Fruit fly (Drosophila melanogaster) whole organism, prepupa: ENCODE data around the gene ScsbetaA.

ENCODE experiments used
- Blimp-1 ChIP-seq: fragments of 200-800 bp; sonication (Bioruptor generic); optimal IDR thresholded peaks from 3 replicates; lab custom pipeline; 2017; ENCODE audit warnings: missing biosample characterization, missing genetic modification characterization, mild to moderate bottlenecking, moderate library complexity, missing genetic modification reagents
- CG11294 ChIP-seq: fragments of 200-800 bp; sonication (Bioruptor generic); IDR thresholded peaks from 2 replicates; pipeline ENCODE4 v1.3.6; 2022; ENCODE audit warnings: missing biosample characterization, missing genetic modification characterization
- CG11762 ChIP-seq: fragments of 200-800 bp; sonication (Bioruptor generic); optimal IDR thresholded peaks from 3 replicates; lab custom pipeline; 2016; ENCODE audit warnings: missing biosample characterization, missing genetic modification characterization; ENCODE audit not compliant: insufficient read depth
- CG11902 ChIP-seq: fragments of 200-800 bp; sonication (Bioruptor generic); optimal IDR thresholded peaks from 3 replicates; lab custom pipeline; 2016; ENCODE audit warnings: missing biosample characterization, missing genetic modification characterization
- CG15336 ChIP-seq: fragments of 200-800 bp; sonication (Bioruptor generic); IDR thresholded peaks from 2 replicates; pipeline ENCODE4 v1.3.6; 2022; ENCODE audit warnings: missing biosample characterization, missing genetic modification characterization
- CG1621 ChIP-seq: fragments of 200-800 bp; sonication (Bioruptor generic); optimal IDR thresholded peaks from 3 replicates; lab custom pipeline; 2018; ENCODE audit warnings: missing biosample characterization, mild to moderate bottlenecking, missing genetic modification characterization
- CG16779 ChIP-seq: fragments of 200-800 bp; sonication (Bioruptor generic); optimal IDR thresholded peaks from 3 replicates; lab custom pipeline; 2017; ENCODE audit warnings: missing biosample characterization, mild to moderate bottlenecking, missing genetic modification characterization
- CG3032 ChIP-seq: fragments of 200-800 bp; optimal IDR thresholded peaks from 2 replicates; lab custom pipeline; 2019; ENCODE audit warnings: missing biosample characterization, mild to moderate bottlenecking, missing genetic modification characterization, moderate library complexity
- CG34406 ChIP-seq: fragments of 200-800 bp; sonication (Bioruptor generic); optimal IDR thresholded peaks from 3 replicates; lab custom pipeline; 2016; ENCODE audit warnings: missing biosample characterization, missing genetic modification characterization
- CG6163 ChIP-seq: fragments of 200-800 bp; sonication (Bioruptor generic); IDR thresholded peaks from 3 replicates; pipeline ENCODE4 v1.3.6; 2022; ENCODE audit warnings: missing biosample characterization, missing genetic modification characterization
- CG6276 ChIP-seq: fragments of 200-800 bp; sonication (Bioruptor generic); optimal IDR thresholded peaks from 2 replicates; lab custom pipeline; 2017; ENCODE audit warnings: missing biosample characterization, mild to moderate bottlenecking, missing genetic modification characterization
- CG6792 ChIP-seq: fragments of 200-800 bp; sonication (Bioruptor generic); optimal IDR thresholded peaks from 3 replicates; lab custom pipeline; 2016; ENCODE audit warnings: missing biosample characterization, missing genetic modification characterization
- CG6808 ChIP-seq: fragments of 200-800 bp; sonication (Bioruptor generic); optimal IDR thresholded peaks from 3 replicates; lab custom pipeline; 2017; ENCODE audit warnings: missing biosample characterization, missing genetic modification characterization, mild to moderate bottlenecking, moderate library complexity, missing genetic modification reagents
- CG6854 ChIP-seq: fragments of 200-800 bp; sonication (Bioruptor generic); optimal IDR thresholded peaks from 2 replicates; lab custom pipeline; 2017; ENCODE audit warnings: missing biosample characterization, mild to moderate bottlenecking, missing genetic modification characterization
- CG8119 ChIP-seq: fragments of 200-800 bp; sonication (Bioruptor generic); IDR thresholded peaks from 3 replicates; pipeline ENCODE4 v1.3.6; 2022; ENCODE audit warnings: missing biosample characterization, missing genetic modification characterization
- CG8319 ChIP-seq: fragments of 200-800 bp; sonication (Bioruptor generic); optimal IDR thresholded peaks from 3 replicates; lab custom pipeline; 2016; ENCODE audit warnings: missing biosample characterization, missing genetic modification characterization
- CG8632 ChIP-seq: fragments of 200-800 bp; sonication (Bioruptor generic); optimal IDR thresholded peaks from 3 replicates; lab custom pipeline; 2016; ENCODE audit warnings: missing biosample characterization, missing genetic modification characterization
- Eip75B ChIP-seq: fragments of 200-800 bp; sonication (Bioruptor generic); optimal IDR thresholded peaks from 3 replicates; lab custom pipeline; 2016; ENCODE audit warnings: missing biosample characterization, missing genetic modification characterization
- Eip78C ChIP-seq: fragments of 200-800 bp; sonication (Bioruptor generic); peaks from one replicate; lab custom pipeline; 2016; ENCODE audit warnings: missing biosample characterization, missing genetic modification characterization
- Eip93F ChIP-seq: fragments of 200-800 bp; sonication (Bioruptor generic); optimal IDR thresholded peaks from 2 replicates; lab custom pipeline; 2016; ENCODE audit warnings: missing biosample characterization, mild to moderate bottlenecking, missing genetic modification characterization
- Ets21C ChIP-seq: fragments of 200-800 bp; sonication (Bioruptor generic); optimal IDR thresholded peaks from 3 replicates; lab custom pipeline; 2016; ENCODE audit warnings: missing biosample characterization, missing genetic modification characterization
- Gug ChIP-seq: fragments of 200-800 bp; sonication (Bioruptor generic); IDR thresholded peaks from 2 replicates; pipeline ENCODE4 v1.3.6; 2022; ENCODE audit warnings: missing biosample characterization, missing genetic modification characterization
- Hr4 ChIP-seq: fragments of 200-800 bp; sonication (Bioruptor generic); optimal IDR thresholded peaks from 3 replicates; lab custom pipeline; 2016; ENCODE audit warnings: missing biosample characterization, missing genetic modification characterization
- Lpt ChIP-seq: fragments of 200-800 bp; sonication (Bioruptor generic); optimal IDR thresholded peaks from 3 replicates; lab custom pipeline; 2016; ENCODE audit warnings: missing biosample characterization, missing genetic modification characterization
- OdsH ChIP-seq: fragments of 200-800 bp; sonication (Bioruptor generic); optimal IDR thresholded peaks from 3 replicates; lab custom pipeline; 2016; ENCODE audit warnings: missing biosample characterization, missing genetic modification characterization
- Sox102F ChIP-seq: fragments of 200-800 bp; sonication (Bioruptor generic); optimal IDR thresholded peaks from 2 replicates; lab custom pipeline; 2016; ENCODE audit warnings: missing biosample characterization, mild to moderate bottlenecking, missing genetic modification characterization
- Sox14 ChIP-seq: fragments of 200-800 bp; sonication (Bioruptor generic); optimal IDR thresholded peaks from 3 replicates; lab custom pipeline; 2016; ENCODE audit warnings: missing biosample characterization, missing genetic modification characterization
- Sox15 ChIP-seq: fragments of 200-800 bp; sonication (Bioruptor generic); optimal IDR thresholded peaks from 3 replicates; lab custom pipeline; 2016; ENCODE audit warnings: missing biosample characterization, missing genetic modification characterization
- achi ChIP-seq: fragments of 200-800 bp; sonication (Bioruptor generic); optimal IDR thresholded peaks from 3 replicates; lab custom pipeline; 2016; ENCODE audit warnings: missing biosample characterization, missing genetic modification characterization
- acj6 ChIP-seq: fragments of 200-800 bp; sonication (Bioruptor generic); optimal IDR thresholded peaks from 3 replicates; lab custom pipeline; 2016; ENCODE audit warnings: missing biosample characterization, missing genetic modification characterization
- dac ChIP-seq: fragments of 200-800 bp; sonication (Bioruptor generic); optimal IDR thresholded peaks from 2 replicates; lab custom pipeline; 2017; ENCODE audit warnings: missing biosample characterization, mild to moderate bottlenecking, missing genetic modification characterization
- dsx ChIP-seq: fragments of 200-800 bp; optimal IDR thresholded peaks from 3 replicates; lab custom pipeline; 2019; ENCODE audit warnings: missing biosample characterization, mild to moderate bottlenecking, missing genetic modification characterization, moderate library complexity; ENCODE audit not compliant: poor library complexity, severe bottlenecking
- eg ChIP-seq: fragments of 200-800 bp; sonication (Bioruptor generic); IDR thresholded peaks from 3 replicates; pipeline ENCODE4 v1.3.6; 2022; ENCODE audit warnings: missing biosample characterization, missing genetic modification characterization
- esn ChIP-seq: fragments of 200-800 bp; sonication (Bioruptor generic); optimal IDR thresholded peaks from 2 replicates; lab custom pipeline; 2016; ENCODE audit warnings: missing biosample characterization, mild to moderate bottlenecking, missing genetic modification characterization, moderate library complexity
- fd59A ChIP-seq: fragments of 200-800 bp; sonication (Bioruptor generic); optimal IDR thresholded peaks from 2 replicates; lab custom pipeline; 2017; ENCODE audit warnings: missing biosample characterization, mild to moderate bottlenecking, missing genetic modification characterization, missing genetic modification reagents
- fd85E ChIP-seq: fragments of 200-800 bp; sonication (Bioruptor generic); optimal IDR thresholded peaks from 3 replicates; lab custom pipeline; 2016; ENCODE audit warnings: missing biosample characterization, missing genetic modification characterization
- fkh ChIP-seq: fragments of 200-800 bp; sonication (Bioruptor generic); optimal IDR thresholded peaks from 3 replicates; lab custom pipeline; 2017; ENCODE audit warnings: missing biosample characterization, mild to moderate bottlenecking, missing genetic modification characterization, moderate library complexity
- pdm3 ChIP-seq: fragments of 200-800 bp; sonication (Bioruptor generic); optimal IDR thresholded peaks from 3 replicates; lab custom pipeline; 2016; ENCODE audit warnings: missing biosample characterization, missing genetic modification characterization
- salr ChIP-seq, 2 experiments: fragments of 200-800 bp; sonication (Bioruptor generic); optimal IDR thresholded peaks; 3 replicates each; lab custom pipeline; 2016 to 2018; ENCODE audit warnings: missing biosample characterization in 2 of 2, missing genetic modification characterization in 2 of 2, mild to moderate bottlenecking in 1 of 2
- spab ChIP-seq: fragments of 200-800 bp; sonication (Bioruptor generic); optimal IDR thresholded peaks from 2 replicates; lab custom pipeline; 2017; ENCODE audit warnings: missing biosample characterization, mild to moderate bottlenecking, missing genetic modification characterization, missing genetic modification reagents
- vri ChIP-seq: fragments of 200-800 bp; sonication (Bioruptor generic); optimal IDR thresholded peaks from 3 replicates; lab custom pipeline; 2016; ENCODE audit warnings: missing biosample characterization, mild to moderate bottlenecking, missing genetic modification characterization

Gene ScsbetaA

DNA sequence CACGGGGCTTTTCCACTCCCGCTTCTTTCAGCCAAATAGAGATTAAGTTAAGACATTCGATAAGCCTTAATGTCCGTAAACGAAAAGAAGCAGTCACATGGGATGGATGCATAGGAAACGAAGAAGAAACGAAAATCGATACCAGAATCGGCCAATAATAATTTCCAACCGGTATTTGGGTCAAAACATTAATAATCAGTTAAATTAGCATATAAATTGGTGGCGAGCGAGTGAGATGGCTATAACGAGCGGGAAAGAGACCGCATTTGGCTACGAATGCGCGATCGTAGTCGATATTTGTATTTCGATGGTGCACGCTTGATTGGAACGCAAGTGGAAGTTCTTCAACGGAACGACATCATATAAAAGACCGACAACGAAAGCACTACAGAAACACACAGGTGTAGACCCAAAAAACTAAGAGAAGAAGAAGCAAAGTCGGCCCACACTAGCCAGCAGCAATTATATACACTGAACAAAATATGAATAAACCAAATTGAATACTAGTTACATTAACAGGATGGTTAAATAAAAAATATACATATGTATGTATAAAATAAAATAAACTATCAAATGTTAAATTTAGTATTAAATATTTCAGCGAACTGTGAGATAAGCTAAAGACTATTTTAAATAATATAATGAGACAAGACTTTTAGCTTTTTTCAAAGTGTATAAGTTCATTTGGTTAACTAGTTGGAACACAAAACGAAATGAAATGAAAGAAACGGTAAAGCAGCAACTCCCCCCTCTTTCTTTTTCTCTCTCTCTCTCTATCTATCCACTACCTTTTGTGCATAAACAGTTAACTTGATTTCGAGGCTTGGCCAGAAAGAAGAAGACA, 16.2 kb downstream of the ScsbetaA start (continued):
- TF ChIP-seq CG6808 (GFP tag; lab: Kevin White, UChicago) (no peak), Ets21C (GFP tag; lab: Kevin White, UChicago) (no peak), CG6792 (no peak), CG11902 (GFP tag; lab: Kevin White, UChicago) (no peak), CG11294 (GFP tag; lab: Robert Waterston, UW) (no peak), Eip75B (GFP tag; lab: Kevin White, UChicago) (no peak), OdsH (GFP tag; lab: Kevin White, UChicago) (no peak), CG11762 (GFP tag; lab: Kevin White, UChicago) (no peak), Gug (GFP tag; lab: Robert Waterston, UW) (no peak), Eip78C (GFP tag; lab: Kevin White, UChicago) (peak; percentile 8), CG3032 (no peak), achi (GFP tag; lab: Kevin White, UChicago) (no peak), salr (GFP tag; optimal IDR thresholded peaks at IDR 0.05; lab: Kevin White, UChicago) (peak in 1 of 2 experiments; percentile 7), fd59A (no peak), eg (GFP tag; lab: Robert Waterston, UW) (no peak), CG8119 (GFP tag; lab: Robert Waterston, UW) (peak; percentile 46; the same call in 2 of the 3 replicates), CG15336 (GFP tag; lab: Robert Waterston, UW) (peak; percentile 64), dac (GFP tag; lab: Kevin White, UChicago) (no peak), CG34406 (peak; percentile 1), fd85E (GFP tag; lab: Kevin White, UChicago) (no peak), Eip93F (GFP tag; lab: Kevin White, UChicago) (no peak), CG8632 (GFP tag; lab: Kevin White, UChicago) (no peak), CG16779 (tag; lab: Kevin White, UChicago) (no peak), Sox14 (GFP tag; lab: Kevin White, UChicago) (no peak), vri (no peak), esn (GFP tag; lab: Kevin White, UChicago) (no peak), CG6276 (GFP tag; lab: Kevin White, UChicago) (peak; percentile 6)
- TF ChIP-seq, all 60 proteins: peak for 9

DNA sequence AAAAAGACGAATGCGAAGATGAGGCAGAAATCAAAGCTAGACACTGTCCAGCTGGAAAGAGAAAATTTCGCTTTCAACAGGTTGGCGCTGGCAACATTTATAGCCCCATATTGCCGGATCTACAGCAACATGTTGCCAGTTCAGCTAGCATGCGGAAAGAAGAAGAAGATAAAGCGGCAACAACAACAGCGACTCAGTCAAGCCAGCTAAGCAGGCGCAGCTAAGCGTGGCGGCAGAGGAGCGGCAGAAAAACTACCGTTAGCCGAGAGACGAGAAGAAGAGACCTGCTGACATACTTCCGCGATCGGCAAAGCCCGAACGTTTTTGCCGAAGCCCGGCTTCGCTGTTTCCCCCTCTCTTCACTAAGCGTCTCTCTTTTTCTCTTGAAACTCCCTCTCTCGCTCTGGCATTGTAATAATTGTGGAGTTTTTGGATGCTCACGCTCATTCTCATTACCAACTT, 16.9 kb downstream of the ScsbetaA start:
- peak; percentile 74 for TF ChIP-seq Eip75B (GFP tag; lab: Kevin White, UChicago)
- TF ChIP-seq CG1621 = peak; percentile 23
- no peak for TF ChIP-seq spab (GFP tag; lab: Kevin White, UChicago)
- no peak for TF ChIP-seq Sox15 (GFP tag; lab: Kevin White, UChicago)
- no peak for TF ChIP-seq CG8319 (GFP tag; lab: Kevin White, UChicago)
- TF ChIP-seq fd85E (GFP tag; lab: Kevin White, UChicago) = no peak
- no peak; the same call in 2 of the 3 replicates for TF ChIP-seq CG6163
- no peak for TF ChIP-seq Sox102F (GFP tag; lab: Kevin White, UChicago)
- no peak for TF ChIP-seq Lpt (GFP tag; lab: Kevin White, UChicago)
- TF ChIP-seq Hr4 (GFP tag; lab: Kevin White, UChicago) = no peak
- no peak for TF ChIP-seq CG15336 (GFP tag; lab: Robert Waterston, UW)
- no peak for TF ChIP-seq Sox14 (GFP tag; lab: Kevin White, UChicago)
- TF ChIP-seq Blimp-1 (GFP tag; lab: Kevin White, UChicago) = peak; percentile 33
- peak; percentile 35 for TF ChIP-seq CG6854 (GFP tag; lab: Kevin White, UChicago)
- TF ChIP-seq dsx (GFP tag; lab: Kevin White, UChicago) = peak; percentile 5
- peak; percentile 17; the same call in 1 of the 3 replicates for TF ChIP-seq eg (GFP tag; lab: Robert Waterston, UW)
- TF ChIP-seq CG8632 (GFP tag; lab: Kevin White, UChicago) = no peak
- no peak for TF ChIP-seq CG34406
- TF ChIP-seq acj6 = no peak
- TF ChIP-seq CG6276 (GFP tag; lab: Kevin White, UChicago) = no peak
- TF ChIP-seq vri = no peak
- no peak for TF ChIP-seq pdm3 (GFP tag; lab: Kevin White, UChicago)
- TF ChIP-seq fkh (GFP tag; lab: Kevin White, UChicago) = no peak
- no peak for TF ChIP-seq OdsH (GFP tag; lab: Kevin White, UChicago)
- TF ChIP-seq, all 60 proteins: peak for 6
